Fruit fly (Drosophila melanogaster) whole organism, adult: ENCODE measurements around the gene Dop1R1.

Experiments
- CG11617 ChIP-seq: fragments of 200-800 bp; sonication (Bioruptor generic); optimal IDR thresholded peaks from 2 replicates; lab custom pipeline; 2017; ENCODE audit warnings: mild to moderate bottlenecking, missing biosample characterization, missing genetic modification reagents, missing genetic modification characterization
- CG12768 ChIP-seq: fragments of 200-800 bp; sonication (Bioruptor generic); optimal IDR thresholded peaks from 2 replicates; lab custom pipeline; 2017; ENCODE audit warnings: missing biosample characterization, missing genetic modification characterization, mild to moderate bottlenecking, moderate library complexity, missing genetic modification reagents
- CG14711 ChIP-seq: fragments of 200-800 bp; sonication (Bioruptor generic); optimal IDR thresholded peaks from 2 replicates; lab custom pipeline; 2018; ENCODE audit warnings: missing biosample characterization, mild to moderate bottlenecking, missing genetic modification characterization, moderate library complexity
- CG1620 ChIP-seq: fragments of 200-800 bp; sonication (Bioruptor generic); optimal IDR thresholded peaks from 2 replicates; lab custom pipeline; 2016; ENCODE audit warnings: missing biosample characterization, missing genetic modification characterization
- CG33017 ChIP-seq: fragments of 200-800 bp; sonication (Bioruptor generic); optimal IDR thresholded peaks from 2 replicates; lab custom pipeline; 2018; ENCODE audit warnings: missing biosample characterization, mild to moderate bottlenecking, missing genetic modification characterization, moderate library complexity
- CG5204 ChIP-seq: fragments of 200-800 bp; sonication (Bioruptor generic); optimal IDR thresholded peaks from 2 replicates; lab custom pipeline; 2016; ENCODE audit warnings: missing biosample characterization, missing genetic modification characterization
- CG7045 ChIP-seq: fragments of 200-800 bp; sonication (Bioruptor generic); optimal IDR thresholded peaks from 2 replicates; lab custom pipeline; 2017; ENCODE audit warnings: missing biosample characterization, mild to moderate bottlenecking, missing genetic modification characterization
- CG7101 ChIP-seq: fragments of 200-800 bp; sonication (Bioruptor generic); optimal IDR thresholded peaks from 2 replicates; lab custom pipeline; 2018; ENCODE audit warnings: missing biosample characterization, mild to moderate bottlenecking, missing genetic modification characterization, moderate library complexity
- Clk ChIP-seq: fragments of 200-800 bp; sonication (Bioruptor generic); optimal IDR thresholded peaks from 2 replicates; lab custom pipeline; 2017; ENCODE audit warnings: missing biosample characterization, missing genetic modification characterization
- Crg-1 ChIP-seq: fragments of 200-800 bp; sonication (Bioruptor generic); optimal IDR thresholded peaks from 2 replicates; lab custom pipeline; 2016; ENCODE audit warnings: missing biosample characterization, missing genetic modification characterization
- Hr96 ChIP-seq: fragments of 200-800 bp; sonication (Bioruptor generic); optimal IDR thresholded peaks from 2 replicates; lab custom pipeline; 2016; ENCODE audit warnings: missing biosample characterization, missing genetic modification characterization
- Mnt ChIP-seq: fragments of 200-800 bp; sonication (Bioruptor generic); optimal IDR thresholded peaks from 2 replicates; lab custom pipeline; 2016; ENCODE audit warnings: missing biosample characterization, mild to moderate bottlenecking, missing genetic modification characterization
- bab1 ChIP-seq: fragments of 200-800 bp; sonication (Bioruptor generic); optimal IDR thresholded peaks from 3 replicates; lab custom pipeline; 2019; ENCODE audit warnings: missing biosample characterization, mild to moderate bottlenecking, missing genetic modification characterization, moderate library complexity
- cic ChIP-seq: fragments of 200-800 bp; sonication (Bioruptor generic); optimal IDR thresholded peaks from 2 replicates; lab custom pipeline; 2017; ENCODE audit warnings: missing biosample characterization, mild to moderate bottlenecking, missing genetic modification characterization, moderate library complexity
- cnc ChIP-seq, 2 experiments: fragments of >200 bp; optimal IDR thresholded peaks; 2 replicates each; lab custom pipeline; 2017
- kay ChIP-seq: fragments of 200-800 bp; sonication (Bioruptor generic); peaks from one replicate; lab custom pipeline; 2016; ENCODE audit warnings: missing biosample characterization, missing genetic modification characterization, borderline replicate concordance
- ovo ChIP-seq: fragments of 200-800 bp; sonication (Bioruptor generic); optimal IDR thresholded peaks from 2 replicates; lab custom pipeline; 2016; ENCODE audit warnings: missing biosample characterization, missing genetic modification characterization
- pad ChIP-seq: fragments of 200-800 bp; sonication (Bioruptor generic); optimal IDR thresholded peaks from 3 replicates; lab custom pipeline; 2017; ENCODE audit warnings: missing biosample characterization, missing genetic modification characterization, mild to moderate bottlenecking, moderate library complexity, missing genetic modification reagents
- tj ChIP-seq: fragments of 200-800 bp; sonication (Bioruptor generic); optimal IDR thresholded peaks from 3 replicates; lab custom pipeline; 2017; ENCODE audit warnings: missing biosample characterization, mild to moderate bottlenecking, missing genetic modification characterization, moderate library complexity
- toe ChIP-seq: fragments of 200-800 bp; sonication (Bioruptor generic); optimal IDR thresholded peaks from 2 replicates; lab custom pipeline; 2016; ENCODE audit warnings: missing biosample characterization, missing genetic modification characterization

Gene Dop1R1

DNA sequence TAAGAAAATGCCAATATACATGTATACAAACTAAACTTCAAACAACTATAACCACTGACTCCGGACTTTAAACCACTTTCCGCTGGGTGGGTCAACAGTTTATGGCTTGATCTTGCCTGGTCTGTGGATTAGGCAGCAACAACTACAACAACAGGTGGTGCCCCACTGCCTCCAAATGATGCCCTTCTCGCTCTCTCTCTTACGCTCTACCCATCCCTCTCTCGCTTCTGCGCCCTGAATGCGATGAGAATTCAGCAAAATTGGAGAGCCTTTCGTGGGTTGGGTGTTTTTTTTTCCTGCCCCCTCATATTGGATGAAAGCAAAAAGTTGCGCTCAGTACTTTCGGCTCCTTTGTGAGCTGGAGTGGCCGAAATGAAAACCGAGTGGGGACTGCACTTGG is 73.7 kb downstream of the Dop1R1 start:
- no peak for TF ChIP-seq Crg-1
- no peak for TF ChIP-seq toe (GFP tag; lab: Kevin White, UChicago)
- TF ChIP-seq CG12768: no peak
- TF ChIP-seq cnc (optimal IDR thresholded peaks at IDR 0.05; lab: Kevin White, UChicago): no peak
- no peak for TF ChIP-seq bab1 (GFP tag; lab: Kevin White, UChicago)
- TF ChIP-seq CG7101 (tag; lab: Kevin White, UChicago): no peak
- no peak for TF ChIP-seq CG11617 (GFP tag; lab: Kevin White, UChicago)
- no peak for TF ChIP-seq CG33017 (tag; lab: Kevin White, UChicago)
- no peak for TF ChIP-seq cic
- TF ChIP-seq kay (GFP tag; lab: Kevin White, UChicago): no peak
- TF ChIP-seq CG5204: no peak

dm6 chr3R:14131972-14132371 is 82.6 kb downstream of the Dop1R1 start, which contains the start of gene CG14356:
Gene CG14356 (minus strand): TSS chr3R:14132072.
- TF ChIP-seq pad (GFP tag; lab: Kevin White, UChicago): no peak

dm6 chr3R:14125479-14126121 is 89.0 kb downstream of the Dop1R1 start, which contains the start of the genes 140up and Polr2B:
Gene 140up (minus strand): TSS chr3R:14125548.
Gene Polr2B (plus strand): TSS chr3R:14125791.
- TF ChIP-seq CG11617 (GFP tag; lab: Kevin White, UChicago) (peak; percentile 94), Clk (GFP tag; lab: Kevin White, UChicago) (peak; percentile 92), CG12768 (peak; percentile 96), cnc (optimal IDR thresholded peaks at IDR 0.05; lab: Kevin White, UChicago) (no peak), cic (peak; percentile 61), CG14711 (peak; percentile 92), kay (GFP tag; lab: Kevin White, UChicago) (no peak), CG5204 (peak; percentile 77), Mnt (GFP tag; lab: Kevin White, UChicago) (peak; percentile 86), toe (GFP tag; lab: Kevin White, UChicago) (peak; percentile 87), CG7045 (GFP tag; lab: Kevin White, UChicago) (peak; percentile 95), ovo (GFP tag; lab: Kevin White, UChicago) (peak; percentile 93), CG7101 (tag; lab: Kevin White, UChicago) (peak; percentile 96), CG33017 (tag; lab: Kevin White, UChicago) (peak; percentile 92), pad (GFP tag; lab: Kevin White, UChicago) (peak; percentile 90), bab1 (GFP tag; lab: Kevin White, UChicago) (peak; percentile 93), CG1620 (GFP tag; lab: Kevin White, UChicago) (peak; percentile 79), tj (GFP tag; lab: Kevin White, UChicago) (peak; percentile 72), Crg-1 (peak; percentile 96), Hr96 (GFP tag; lab: Kevin White, UChicago) (peak; percentile 74)

- TF ChIP-seq ovo (GFP tag; lab: Kevin White, UChicago) (peak; percentile 56), CG12768 (peak; percentile 69), bab1 (GFP tag; lab: Kevin White, UChicago) (peak; percentile 68), CG7045 (GFP tag; lab: Kevin White, UChicago) (peak; percentile 50), toe (GFP tag; lab: Kevin White, UChicago) (peak; percentile 66), CG5204 (peak; percentile 79), cic (peak; percentile 33), kay (GFP tag; lab: Kevin White, UChicago) (peak; percentile 93), CG14711 (peak; percentile 79), cnc (optimal IDR thresholded peaks at IDR 0.05; lab: Kevin White, UChicago) (no peak), Crg-1 (peak; percentile 86), Mnt (GFP tag; lab: Kevin White, UChicago) (peak; percentile 66), Hr96 (GFP tag; lab: Kevin White, UChicago) (peak; percentile 50), pad (GFP tag; lab: Kevin White, UChicago) (peak; percentile 67), CG7101 (tag; lab: Kevin White, UChicago) (peak; percentile 79), tj (GFP tag; lab: Kevin White, UChicago) (peak; percentile 28), CG11617 (GFP tag; lab: Kevin White, UChicago) (peak; percentile 54), CG33017 (tag; lab: Kevin White, UChicago) (peak; percentile 43), CG1620 (GFP tag; lab: Kevin White, UChicago) (peak; percentile 86), Clk (GFP tag; lab: Kevin White, UChicago) (no peak)
These were observed 92.2 kb downstream of the Dop1R1 start, which contains the start of the genes Abi and twf for dm6 chr3R:14122347-14122812. Gene Abi (minus strand): TSS chr3R:14122420. Gene twf (plus strand): TSS chr3R:14122654.

DNA sequence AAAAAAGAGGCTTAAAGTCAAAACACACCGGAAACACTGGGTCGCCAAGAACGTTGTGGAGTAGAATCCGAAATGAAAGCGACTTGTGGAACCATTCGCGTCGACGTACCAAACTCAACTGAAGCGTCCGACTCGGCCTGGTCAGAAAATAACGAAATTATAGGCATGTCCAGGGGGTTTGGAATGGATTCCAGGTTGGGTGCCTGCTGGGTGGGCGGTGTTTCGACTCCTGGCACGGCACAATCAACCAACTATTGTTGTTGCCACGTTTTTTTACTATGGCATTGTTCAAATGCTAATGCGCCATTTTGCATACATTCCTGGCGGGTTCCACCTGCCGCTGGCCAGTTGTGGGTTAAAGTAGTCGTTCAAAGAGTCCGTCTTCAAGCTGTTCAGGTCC is 96.3 kb downstream of the Dop1R1 start, which contains the start of gene Kif19A:
Kif19A (minus strand) TSS at position 101 of the 400 bp plus-strand sequence.
- TF ChIP-seq cnc (optimal IDR thresholded peaks at IDR 0.05; lab: Kevin White, UChicago): no peak
- TF ChIP-seq CG7045 (GFP tag; lab: Kevin White, UChicago): no peak
- TF ChIP-seq kay (GFP tag; lab: Kevin White, UChicago): no peak
- TF ChIP-seq CG5204: no peak
- no peak for TF ChIP-seq toe (GFP tag; lab: Kevin White, UChicago)
- TF ChIP-seq bab1 (GFP tag; lab: Kevin White, UChicago): no peak
- TF ChIP-seq Clk (GFP tag; lab: Kevin White, UChicago): no peak
- TF ChIP-seq CG7101 (tag; lab: Kevin White, UChicago): no peak
- TF ChIP-seq CG1620 (GFP tag; lab: Kevin White, UChicago): no peak
- no peak for TF ChIP-seq cic
- no peak for TF ChIP-seq CG14711
- no peak for TF ChIP-seq tj (GFP tag; lab: Kevin White, UChicago)
- TF ChIP-seq ovo (GFP tag; lab: Kevin White, UChicago): no peak
- no peak for TF ChIP-seq Hr96 (GFP tag; lab: Kevin White, UChicago)
- TF ChIP-seq pad (GFP tag; lab: Kevin White, UChicago): no peak
- no peak for TF ChIP-seq Mnt (GFP tag; lab: Kevin White, UChicago)
